Worm (Caenorhabditis elegans): ENCODE measurements around the gene B0478.3.

The B0478.3 gene

DNA sequence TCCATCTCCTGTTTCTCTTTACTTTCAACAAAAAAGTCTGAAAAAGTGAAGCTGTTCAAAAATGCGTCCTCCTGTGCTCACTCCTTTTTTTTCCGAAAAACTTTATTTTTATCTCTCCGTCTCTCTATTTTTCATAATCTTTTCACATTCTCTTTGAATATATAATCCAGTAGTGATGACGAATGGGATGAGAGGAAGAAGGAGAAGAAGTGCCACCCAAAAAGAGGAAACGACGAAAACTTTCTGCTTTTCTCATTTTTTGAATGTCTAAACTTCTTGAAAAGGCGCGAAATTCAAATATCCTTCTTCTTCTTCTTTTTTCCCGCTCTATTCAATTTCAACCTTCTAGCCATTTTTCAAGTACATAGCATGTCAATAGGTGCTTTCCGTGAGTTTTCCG lies 9.7 kb downstream of the B0478.3 start:
- no peak for TF ChIP-seq nhr-179 (tag; optimal IDR thresholded peaks at IDR 0.05)
- TF ChIP-seq ztf-28 (GFP tag; IDR thresholded peaks at IDR 0.05), result no peak
- TF ChIP-seq tlf-1 (GFP tag; optimal IDR thresholded peaks at IDR 0.05), result no peak
- no peak for TF ChIP-seq ztf-25 (GFP tag; IDR thresholded peaks at IDR 0.05)
- no peak for TF ChIP-seq lir-1 (GFP tag; conservative IDR thresholded peaks at IDR 0.05)
- TF ChIP-seq tbp1 (GFP tag; optimal IDR thresholded peaks at IDR 0.05), result no peak
- no peak for TF ChIP-seq ceh-79 (tag; optimal IDR thresholded peaks at IDR 0.05)
- TF ChIP-seq akir-1 (GFP tag; optimal IDR thresholded peaks at IDR 0.05), result no peak
- TF ChIP-seq Y53F4B.3 (GFP tag; IDR thresholded peaks at IDR 0.05), result no peak
- no peak for TF ChIP-seq Y67H2A.10 (GFP tag; conservative IDR thresholded peaks at IDR 0.05)

DNA sequence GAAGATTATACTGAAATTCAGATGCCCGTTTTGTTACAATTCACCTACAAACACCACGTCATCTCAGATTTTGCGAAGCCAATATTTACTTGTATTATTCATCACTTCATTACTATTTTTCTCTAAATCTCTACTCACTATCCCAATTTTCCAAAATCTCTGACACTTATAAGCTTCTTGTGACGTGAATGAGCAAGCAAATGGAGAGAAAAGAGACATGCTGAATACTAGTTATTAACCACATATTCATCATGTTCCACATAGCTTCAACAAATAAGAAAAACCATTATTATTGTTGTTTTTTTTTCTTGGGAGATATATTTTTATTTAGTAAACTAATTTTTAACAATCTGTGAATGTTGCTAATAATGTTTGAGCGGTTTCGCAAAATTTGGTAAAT lies 13.1 kb downstream of the B0478.3 start:
- TF ChIP-seq zfh-2 (GFP tag; conservative IDR thresholded peaks at IDR 0.05) (no peak), cebp-2 (GFP tag; IDR thresholded peaks at IDR 0.05) (no peak), nfya-1 (tag; optimal IDR thresholded peaks at IDR 0.05; ENCODE audit: borderline replicate concordance, insufficient read depth) (no peak), cebp-1 (GFP tag; IDR thresholded peaks at IDR 0.05) (no peak), cebp-1 (tag; optimal IDR thresholded peaks at IDR 0.05) (no peak), lin-26 (GFP tag; IDR thresholded peaks at IDR 0.05) (no peak)

DNA sequence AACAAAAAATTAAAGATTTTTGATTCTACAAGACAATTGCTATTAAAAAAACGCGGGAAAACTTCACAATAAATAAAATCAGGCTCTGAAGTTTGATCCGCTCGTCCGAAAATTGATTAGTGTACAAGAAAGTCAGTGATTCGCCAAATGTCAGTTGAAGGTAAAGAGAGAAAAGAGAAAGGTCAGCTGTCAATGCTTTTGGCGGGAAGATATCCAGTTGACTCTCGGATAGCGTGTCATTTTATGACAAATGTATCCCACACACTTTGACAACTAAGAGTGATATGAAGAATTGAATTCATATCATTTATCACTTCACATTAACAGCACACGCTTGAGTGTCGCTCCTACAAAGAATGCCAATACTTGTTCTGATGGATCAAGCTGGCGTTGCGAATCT lies 17.6 kb downstream of the B0478.3 start:
- no peak for TF ChIP-seq sptf-2 (GFP tag; optimal IDR thresholded peaks at IDR 0.05)
- TF ChIP-seq sdz-38 (tag; optimal IDR thresholded peaks at IDR 0.05), result no peak
- no peak for TF ChIP-seq ets-4 (GFP tag; optimal IDR thresholded peaks at IDR 0.05)
- no peak for TF ChIP-seq ceh-58 (GFP tag; IDR thresholded peaks at IDR 0.05)
- no peak for TF ChIP-seq snpc-1.3 (tag; optimal IDR thresholded peaks at IDR 0.05; ENCODE audit: insufficient read depth)
- no peak for TF ChIP-seq dox-1 (GFP tag; IDR thresholded peaks at IDR 0.05)
- no peak for TF ChIP-seq F57A8.1 (GFP tag; optimal IDR thresholded peaks at IDR 0.05)
- no peak for TF ChIP-seq repo-1 (tag; optimal IDR thresholded peaks at IDR 0.05)
- no peak for TF ChIP-seq bed-1 (GFP tag; IDR thresholded peaks at IDR 0.05)
- no peak for TF ChIP-seq ceh-27 (GFP tag; optimal IDR thresholded peaks at IDR 0.05)
- no peak for TF ChIP-seq F37B4.10 (GFP tag; IDR thresholded peaks at IDR 0.05)
- no peak for TF ChIP-seq lin-40 (tag; optimal IDR thresholded peaks at IDR 0.05)
- no peak for TF ChIP-seq ekl-4 (GFP tag; IDR thresholded peaks at IDR 0.05)
- TF ChIP-seq nhr-27 (tag; optimal IDR thresholded peaks at IDR 0.05), result no peak

DNA sequence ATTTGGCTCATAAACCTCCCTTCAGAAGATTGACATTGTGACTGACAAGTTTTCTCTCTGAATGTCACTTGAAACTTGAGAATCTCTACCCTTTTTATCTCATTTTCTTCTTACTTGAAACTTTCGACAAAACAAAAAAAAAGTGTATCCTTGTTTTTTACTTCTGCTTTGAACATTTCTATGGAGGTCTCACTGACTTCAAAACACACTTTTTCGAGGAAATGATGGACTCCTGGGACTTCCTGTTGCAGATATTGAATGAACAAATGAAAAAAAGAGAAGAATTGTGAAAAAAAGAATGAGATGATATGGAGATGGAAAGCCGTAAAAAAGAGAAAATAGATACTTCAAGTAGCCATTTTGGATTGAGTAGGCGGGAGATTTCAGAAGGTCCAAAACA lies 23.3 kb downstream of the B0478.3 start:
- TF ChIP-seq ekl-4 (GFP tag; IDR thresholded peaks at IDR 0.05), result no peak
- TF ChIP-seq hrde-1 (tag; optimal IDR thresholded peaks at IDR 0.05; ENCODE audit: borderline replicate concordance), result no peak
- TF ChIP-seq ceh-40 (GFP tag; IDR thresholded peaks at IDR 0.05), result no peak
- TF ChIP-seq snpc-1.3 (tag; optimal IDR thresholded peaks at IDR 0.05; ENCODE audit: insufficient read depth), result no peak
- TF ChIP-seq let-526 (GFP tag; IDR thresholded peaks at IDR 0.05), result no peak
- no peak for TF ChIP-seq F57A8.1 (GFP tag; optimal IDR thresholded peaks at IDR 0.05)
- TF ChIP-seq F52B5.7 (tag; optimal IDR thresholded peaks at IDR 0.05), result no peak
- TF ChIP-seq rcor-1 (GFP tag; IDR thresholded peaks at IDR 0.05), result no peak
- TF ChIP-seq ama-1 (optimal IDR thresholded peaks at IDR 0.05), result no peak
- no peak for TF ChIP-seq ama-1 (GFP tag; optimal IDR thresholded peaks at IDR 0.05)
- no peak for TF ChIP-seq nfya-2 (GFP tag; IDR thresholded peaks at IDR 0.05)
- no peak for TF ChIP-seq egl-18 (GFP tag; IDR thresholded peaks at IDR 0.05)
- no peak for TF ChIP-seq nhr-120 (GFP tag; IDR thresholded peaks at IDR 0.05)
- TF ChIP-seq egrh-3 (GFP tag; IDR thresholded peaks at IDR 0.05), result no peak
- TF ChIP-seq hmg-1.2 (GFP tag; IDR thresholded peaks at IDR 0.05), result no peak
- TF ChIP-seq die-1 (tag; optimal IDR thresholded peaks at IDR 0.05), result no peak
- TF ChIP-seq dpl-1 (GFP tag; optimal IDR thresholded peaks at IDR 0.05), result no peak
- TF ChIP-seq dpff-1 (tag; optimal IDR thresholded peaks at IDR 0.05), result no peak
- no peak for TF ChIP-seq ztf-3 (GFP tag; optimal IDR thresholded peaks at IDR 0.05)
- TF ChIP-seq T26A5.8 (tag; optimal IDR thresholded peaks at IDR 0.05), result no peak
- no peak for TF ChIP-seq nhr-90 (tag; optimal IDR thresholded peaks at IDR 0.05)
